Worm (Caenorhabditis elegans) whole organism, late embryonic: ENCODE data around the gene ascc-1.

Experiments
- fkh-10 ChIP-seq: fragments of 150-350 bp; optimal IDR thresholded peaks from 2 replicates; lab custom pipeline; 2014; ENCODE audit warnings: missing biosample characterization, missing genetic modification reagents, missing genetic modification characterization
- hlh-15 ChIP-seq: sonication (generic microtip); optimal IDR thresholded peaks from 2 replicates; lab custom pipeline; 2016; ENCODE audit warnings: missing genetic modification characterization, missing compliant biosample characterization
- rnt-1 ChIP-seq: sonication (generic microtip); optimal IDR thresholded peaks from 2 replicates; lab custom pipeline; 2016; ENCODE audit warnings: missing genetic modification characterization, missing compliant biosample characterization

DNA sequence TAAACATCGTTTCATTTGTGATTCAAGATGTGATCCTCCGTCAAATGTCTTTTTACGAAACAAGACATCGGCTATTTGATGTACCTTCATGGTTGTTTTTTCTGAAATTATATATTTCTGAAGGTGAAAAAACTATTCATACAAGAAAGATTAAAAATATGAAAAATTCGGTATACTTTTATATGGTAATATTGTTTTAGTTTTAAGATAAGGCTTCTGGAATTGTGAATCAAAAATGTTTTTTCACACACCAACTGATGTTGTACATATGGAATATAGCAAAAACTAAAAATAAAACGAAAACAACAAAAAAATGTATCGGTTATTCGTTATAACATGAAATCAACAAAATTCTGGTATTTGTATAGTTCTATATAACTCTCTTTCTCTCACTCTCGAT is 20.3 kb upstream of the ascc-1 start, which contains the start of gene F23F1.6:
- no peak for TF ChIP-seq rnt-1 (tag; lab: Kevin White, UChicago)
- no peak for TF ChIP-seq hlh-15 (tag; lab: Kevin White, UChicago)
- no peak for TF ChIP-seq fkh-10 (GFP tag; lab: Kevin White, UChicago)
